Worm (Caenorhabditis elegans): ENCODE data around the gene Y75B12B.13.
"Not testable (repeated sequence)": the region's sequence is repeated elsewhere in the genome, so short reads cannot be mapped to it uniquely, and the experiment has no call there.

ce11 chrV:15207681-15208080, 13.9 kb upstream of the Y75B12B.13 start, which contains the start of gene C41G6.12:
- TF ChIP-seq nfya-1 (tag; optimal IDR thresholded peaks at IDR 0.05); K09A11.1 (tag; optimal IDR thresholded peaks at IDR 0.05; ENCODE audit: insufficient read depth); dmd-4 (tag; optimal IDR thresholded peaks at IDR 0.05; ENCODE audit: borderline replicate concordance); dve-1 (tag; optimal IDR thresholded peaks at IDR 0.05); eyg-1 (tag; optimal IDR thresholded peaks at IDR 0.05); ceh-2 (tag; optimal IDR thresholded peaks at IDR 0.05): not testable (repeated sequence)
